Worm (Caenorhabditis elegans) whole organism, L3 larva: Measurements from ENCODE around the gene T01D1.8.

ENCODE experiments used
- R02D3.7 ChIP-seq: fragments of 150-350 bp; optimal IDR thresholded peaks from 2 replicates; lab custom pipeline; 2014; ENCODE audit warnings: missing biosample characterization, missing genetic modification characterization
- ZK546.5 ChIP-seq: sonication (generic microtip); optimal IDR thresholded peaks from 2 replicates; lab custom pipeline; 2017; ENCODE audit warnings: missing biosample characterization, missing genetic modification characterization
- aly-2 ChIP-seq: fragments of 150-350 bp; optimal IDR thresholded peaks from 2 replicates; lab custom pipeline; 2014; ENCODE audit warnings: missing biosample characterization, missing genetic modification characterization
- ama-1 ChIP-seq: fragments of 150-350 bp; optimal IDR thresholded peaks from 2 replicates; lab custom pipeline; 2018
- ceh-16 ChIP-seq: sonication (generic microtip); optimal IDR thresholded peaks from 2 replicates; lab custom pipeline; 2017; ENCODE audit warnings: missing biosample characterization, missing genetic modification characterization
- ceh-28 ChIP-seq: fragments of 150-350 bp; optimal IDR thresholded peaks from 2 replicates; lab custom pipeline; 2014; ENCODE audit warnings: missing biosample characterization, missing genetic modification reagents, missing genetic modification characterization
- ceh-82 ChIP-seq: fragments of 150-350 bp; optimal IDR thresholded peaks from 2 replicates; lab custom pipeline; 2014; ENCODE audit warnings: missing biosample characterization, missing genetic modification characterization
- ceh-9 ChIP-seq: sonication (generic microtip); optimal IDR thresholded peaks from 2 replicates; lab custom pipeline; 2018; ENCODE audit warnings: missing biosample characterization, missing genetic modification characterization
- daf-12 ChIP-seq: fragments of 150-350 bp; optimal IDR thresholded peaks from 2 replicates; lab custom pipeline; 2014; ENCODE audit warnings: missing biosample characterization, missing genetic modification reagents, missing genetic modification characterization
- egl-27 ChIP-seq: sonication (generic microtip); optimal IDR thresholded peaks from 4 replicates; lab custom pipeline; 2017; ENCODE audit warnings: missing biosample characterization, missing genetic modification reagents, missing genetic modification characterization
- egl-5 ChIP-seq: fragments of 150-350 bp; optimal IDR thresholded peaks from 2 replicates; lab custom pipeline; 2017; ENCODE audit warnings: missing biosample characterization, missing genetic modification reagents, missing genetic modification characterization, inconsistent platforms
- elt-1 ChIP-seq: fragments of 150-350 bp; optimal IDR thresholded peaks from 2 replicates; lab custom pipeline; 2014; ENCODE audit warnings: missing biosample characterization, missing genetic modification characterization
- elt-2 ChIP-seq: sonication (generic microtip); optimal IDR thresholded peaks from 2 replicates; lab custom pipeline; 2016; ENCODE audit warnings: missing genetic modification reagents, mild to moderate bottlenecking, missing genetic modification characterization, missing compliant biosample characterization
- elt-3 ChIP-seq, 3 experiments: fragments of 150-350 bp in 1 of 3; sonication (generic microtip) in 2 of 3; optimal IDR thresholded peaks; 2 replicates in 2 of 3; 4 replicates in 1 of 3; lab custom pipeline; 2014 to 2017; ENCODE audit warnings: missing biosample characterization in 3 of 3, missing genetic modification characterization in 3 of 3
- eor-1 ChIP-seq, 2 experiments: fragments of 150-350 bp; optimal IDR thresholded peaks; 2 replicates each; lab custom pipeline; 2014 to 2018; ENCODE audit warnings: missing biosample characterization in 2 of 2, missing genetic modification characterization in 2 of 2
- fkh-10 ChIP-seq: sonication (generic microtip); optimal IDR thresholded peaks from 2 replicates; lab custom pipeline; 2017; ENCODE audit warnings: missing biosample characterization, missing genetic modification reagents, missing genetic modification characterization
- fkh-2 ChIP-seq: fragments of 150-350 bp; optimal IDR thresholded peaks from 2 replicates; lab custom pipeline; 2014; ENCODE audit warnings: missing biosample characterization, missing genetic modification reagents, missing genetic modification characterization
- fos-1 ChIP-seq: fragments of 150-350 bp; optimal IDR thresholded peaks from 2 replicates; lab custom pipeline; 2014; ENCODE audit warnings: missing biosample characterization, missing genetic modification characterization
- hmg-11 ChIP-seq: sonication (generic microtip); optimal IDR thresholded peaks from 2 replicates; lab custom pipeline; 2016; ENCODE audit warnings: missing genetic modification characterization, missing compliant biosample characterization
- jun-1 ChIP-seq: fragments of 150-350 bp; optimal IDR thresholded peaks from 2 replicates; lab custom pipeline; 2014; ENCODE audit warnings: missing biosample characterization, missing genetic modification reagents, missing genetic modification characterization
- lin-15B ChIP-seq: fragments of 150-350 bp; optimal IDR thresholded peaks from 2 replicates; lab custom pipeline; 2014; ENCODE audit warnings: missing biosample characterization, missing genetic modification characterization
- lin-39 ChIP-seq: fragments of 150-350 bp; optimal IDR thresholded peaks from 2 replicates; lab custom pipeline; 2018; ENCODE audit warnings: missing biosample characterization, missing genetic modification reagents, missing genetic modification characterization
- lsy-12 ChIP-seq: sonication (generic microtip); optimal IDR thresholded peaks from 2 replicates; lab custom pipeline; 2016; ENCODE audit warnings: mild to moderate bottlenecking, missing genetic modification characterization, missing compliant biosample characterization
- mdl-1 ChIP-seq: fragments of 150-350 bp; optimal IDR thresholded peaks from 2 replicates; lab custom pipeline; 2014; ENCODE audit warnings: missing biosample characterization, missing genetic modification characterization
- mml-1 ChIP-seq: fragments of 150-350 bp; sonication (generic microtip); optimal IDR thresholded peaks from 3 replicates; lab custom pipeline; 2014; ENCODE audit warnings: missing biosample characterization, missing genetic modification characterization
- nfya-1 ChIP-seq: sonication (generic microtip); optimal IDR thresholded peaks from 2 replicates; lab custom pipeline; 2017; ENCODE audit warnings: missing genetic modification characterization, mild to moderate bottlenecking, missing compliant biosample characterization, antibody characterized with exemption, moderate library complexity; ENCODE audit not compliant: insufficient read depth
- nhr-11 ChIP-seq: fragments of 150-350 bp; optimal IDR thresholded peaks from 2 replicates; lab custom pipeline; 2014; ENCODE audit warnings: missing biosample characterization, missing genetic modification characterization
- nhr-12 ChIP-seq: fragments of 150-350 bp; optimal IDR thresholded peaks from 2 replicates; lab custom pipeline; 2014; ENCODE audit warnings: missing biosample characterization, missing genetic modification characterization
- nhr-23 ChIP-seq: fragments of 150-350 bp; optimal IDR thresholded peaks from 2 replicates; lab custom pipeline; 2014; ENCODE audit warnings: missing biosample characterization, missing genetic modification reagents, missing genetic modification characterization
- nhr-237 ChIP-seq: fragments of 150-350 bp; optimal IDR thresholded peaks from 2 replicates; lab custom pipeline; 2014; ENCODE audit warnings: missing biosample characterization, missing genetic modification characterization
- nhr-25 ChIP-seq: sonication (generic microtip); optimal IDR thresholded peaks from 2 replicates; lab custom pipeline; 2017; ENCODE audit warnings: missing biosample characterization, missing genetic modification characterization
- nhr-28 ChIP-seq: fragments of 150-350 bp; optimal IDR thresholded peaks from 2 replicates; lab custom pipeline; 2014; ENCODE audit warnings: missing biosample characterization, missing genetic modification characterization
- nhr-43 ChIP-seq: sonication (generic microtip); optimal IDR thresholded peaks from 2 replicates; lab custom pipeline; 2016; ENCODE audit warnings: mild to moderate bottlenecking, missing genetic modification characterization, missing compliant biosample characterization; ENCODE audit not compliant: poor library complexity, severe bottlenecking
- nhr-76 ChIP-seq: fragments of 150-350 bp; sonication (generic microtip); optimal IDR thresholded peaks from 5 replicates; lab custom pipeline; 2014; ENCODE audit warnings: missing biosample characterization, missing genetic modification characterization
- nhr-77 ChIP-seq: fragments of 150-350 bp; optimal IDR thresholded peaks from 2 replicates; lab custom pipeline; 2014; ENCODE audit warnings: missing biosample characterization, missing genetic modification characterization
- pha-4 ChIP-seq: fragments of 150-350 bp; optimal IDR thresholded peaks from 2 replicates; lab custom pipeline; 2014; ENCODE audit warnings: missing biosample characterization, missing genetic modification reagents, missing genetic modification characterization
- pqm-1 ChIP-seq: fragments of 150-350 bp; optimal IDR thresholded peaks from 2 replicates; lab custom pipeline; 2017; ENCODE audit warnings: missing biosample characterization, missing genetic modification characterization, inconsistent platforms
- sea-2 ChIP-seq: fragments of 150-350 bp; sonication (generic microtip); optimal IDR thresholded peaks from 4 replicates; lab custom pipeline; 2014; ENCODE audit warnings: missing biosample characterization, missing genetic modification reagents, missing genetic modification characterization
- skn-1 ChIP-seq: fragments of 150-350 bp; optimal IDR thresholded peaks from 2 replicates; lab custom pipeline; 2014; ENCODE audit warnings: missing biosample characterization, missing genetic modification characterization
- snpc-4 ChIP-seq: fragments of 150-350 bp; optimal IDR thresholded peaks from 2 replicates; lab custom pipeline; 2014; ENCODE audit warnings: missing biosample characterization, missing genetic modification characterization
- tbx-2 ChIP-seq: sonication (generic microtip); optimal IDR thresholded peaks from 2 replicates; lab custom pipeline; 2016; ENCODE audit warnings: mild to moderate bottlenecking, missing genetic modification characterization, missing compliant biosample characterization
- unc-39 ChIP-seq: sonication (generic microtip); optimal IDR thresholded peaks from 4 replicates; lab custom pipeline; 2017; ENCODE audit warnings: missing biosample characterization, missing genetic modification characterization
- unc-62 ChIP-seq: fragments of 150-350 bp; sonication (generic microtip); optimal IDR thresholded peaks from 4 replicates; lab custom pipeline; 2014; ENCODE audit warnings: missing biosample characterization, missing genetic modification reagents, missing genetic modification characterization
- ztf-11 ChIP-seq: fragments of 150-350 bp; optimal IDR thresholded peaks from 2 replicates; lab custom pipeline; 2014; ENCODE audit warnings: missing biosample characterization, missing genetic modification characterization
- ztf-4 ChIP-seq: fragments of 150-350 bp; optimal IDR thresholded peaks from 2 replicates; lab custom pipeline; 2014; ENCODE audit warnings: missing biosample characterization, missing genetic modification characterization

Gene T01D1.8

ce11 chrII:208097-208496, 21.6 kb downstream of the T01D1.8 start:
- TF ChIP-seq ztf-4 (tag; lab: Kevin White, UChicago), result no peak
- no peak for TF ChIP-seq ceh-16
- no peak for TF ChIP-seq fkh-10 (GFP tag; lab: Kevin White, UChicago)
- no peak for TF ChIP-seq nhr-237
- no peak for TF ChIP-seq aly-2 (tag; lab: Kevin White, UChicago)
- no peak for TF ChIP-seq elt-1 (tag; lab: Kevin White, UChicago)
- TF ChIP-seq elt-2 (tag; lab: Kevin White, UChicago), result no peak
- TF ChIP-seq jun-1 (tag; lab: Kevin White, UChicago), result no peak
- TF ChIP-seq lsy-12 (tag; lab: Kevin White, UChicago), result no peak
- TF ChIP-seq fos-1, result no peak
- no peak for TF ChIP-seq lin-15B (tag; lab: Kevin White, UChicago)
- TF ChIP-seq ceh-28 (tag; lab: Kevin White, UChicago), result no peak
- TF ChIP-seq ceh-9, result no peak
- no peak for TF ChIP-seq ama-1
- TF ChIP-seq ztf-11 (tag; lab: Kevin White, UChicago), result no peak
- no peak for TF ChIP-seq nhr-28
- TF ChIP-seq, all 47 proteins: peak for 0

ce11 chrII:216598-216997, 30.1 kb downstream of the T01D1.8 start, which contains the start of gene F48A11.4:
TSS of gene F48A11.4 (minus strand) at chrII:216621.
- TF ChIP-seq fkh-10 (GFP tag; lab: Kevin White, UChicago) (peak; percentile 51), nhr-43 (tag; lab: Kevin White, UChicago) (peak; percentile 93), nhr-77 (tag; lab: Kevin White, UChicago) (peak; percentile 52), nhr-12 (tag; lab: Kevin White, UChicago) (no peak), nhr-76 (tag; lab: Kevin White, UChicago) (peak; percentile 17), mdl-1 (no peak), lin-15B (tag; lab: Kevin White, UChicago) (peak; percentile 98), pha-4 (tag; lab: Kevin White, UChicago) (peak; percentile 98), ceh-16 (no peak), ZK546.5 (tag; lab: Kevin White, UChicago) (peak; percentile 21), elt-3 (tag; optimal IDR thresholded peaks at IDR 0.05; lab: Kevin White, UChicago) (peak in 1 of 3 experiments; percentile 3), tbx-2 (tag; lab: Kevin White, UChicago) (peak; percentile 89), nhr-28 (no peak), ceh-28 (tag; lab: Kevin White, UChicago) (peak; percentile 80), nhr-237 (no peak), ceh-82 (peak; percentile 87), fkh-2 (no peak), daf-12 (tag; lab: Kevin White, UChicago) (no peak), lsy-12 (tag; lab: Kevin White, UChicago) (peak; percentile 92), lin-39 (tag; lab: Kevin White, UChicago) (peak; percentile 86), ama-1 (peak; percentile 93), jun-1 (tag; lab: Kevin White, UChicago) (peak; percentile 89), R02D3.7 (tag; lab: Kevin White, UChicago) (peak; percentile 78), elt-2 (tag; lab: Kevin White, UChicago) (peak; percentile 64), unc-39 (tag; lab: Kevin White, UChicago) (no peak), unc-62 (GFP tag; lab: Kevin White, UChicago) (no peak), pqm-1 (tag; lab: Kevin White, UChicago) (peak; percentile 60), egl-5 (tag; lab: Kevin White, UChicago) (peak; percentile 91), nhr-25 (tag; lab: Kevin White, UChicago) (peak; percentile 94), egl-27 (tag; lab: Kevin White, UChicago) (peak; percentile 53), hmg-11 (peak; percentile 81), elt-1 (tag; lab: Kevin White, UChicago) (peak; percentile 47), ztf-4 (tag; lab: Kevin White, UChicago) (peak; percentile 63), nfya-1 (tag; lab: Kevin White, UChicago) (peak; percentile 94), nhr-23 (tag; lab: Kevin White, UChicago) (peak; percentile 95), mml-1 (tag; lab: Kevin White, UChicago) (no peak), skn-1 (tag; lab: Kevin White, UChicago) (peak; percentile 92), nhr-11 (tag; lab: Kevin White, UChicago) (peak; percentile 23), eor-1 (tag; optimal IDR thresholded peaks at IDR 0.05; lab: Kevin White, UChicago) (no peak), snpc-4 (tag; lab: Kevin White, UChicago) (peak; percentile 74), ceh-9 (no peak), fos-1 (no peak), sea-2 (no peak)
